Fruit fly (Drosophila melanogaster) whole organism, pupa: ENCODE measurements around the gene alpha-Est5.
A peak's percentile ranks its signal among the peaks of the same experiment; 100 is the strongest.

Experiments
- CG10348 ChIP-seq: fragments of 200-800 bp; sonication (Bioruptor generic); IDR thresholded peaks from 2 replicates; pipeline ENCODE4 v1.3.6; 2022; ENCODE audit warnings: missing biosample characterization, missing genetic modification characterization
- CG12605 ChIP-seq: fragments of 200-800 bp; sonication (Bioruptor generic); IDR thresholded peaks from 2 replicates; pipeline ENCODE4 v1.3.6; 2022; ENCODE audit warnings: missing biosample characterization, missing genetic modification characterization
- CG13204 ChIP-seq: fragments of 200-800 bp; sonication (Bioruptor generic); optimal IDR thresholded peaks from 2 replicates; lab custom pipeline; 2018; ENCODE audit warnings: missing biosample characterization, mild to moderate bottlenecking, missing genetic modification characterization, moderate library complexity
- CG14655 ChIP-seq: fragments of 200-800 bp; sonication (Bioruptor generic); optimal IDR thresholded peaks from 3 replicates; lab custom pipeline; 2017; ENCODE audit warnings: mild to moderate bottlenecking, missing biosample characterization, missing genetic modification reagents, missing genetic modification characterization
- CG15710 ChIP-seq: fragments of 200-800 bp; sonication (Bioruptor generic); optimal IDR thresholded peaks from 2 replicates; lab custom pipeline; 2018; ENCODE audit warnings: missing biosample characterization, mild to moderate bottlenecking, missing genetic modification characterization, moderate library complexity
- CG17806 ChIP-seq: fragments of 200-800 bp; sonication (Bioruptor generic); optimal IDR thresholded peaks from 2 replicates; lab custom pipeline; 2018; ENCODE audit warnings: missing biosample characterization, mild to moderate bottlenecking, missing genetic modification characterization, moderate library complexity
- CG32121 ChIP-seq: fragments of 200-800 bp; sonication (Bioruptor generic); IDR thresholded peaks from 2 replicates; pipeline ENCODE4 v1.3.6; 2022; ENCODE audit warnings: missing biosample characterization, missing genetic modification characterization
- CG34367 ChIP-seq: fragments of 200-800 bp; sonication (Bioruptor generic); optimal IDR thresholded peaks from 2 replicates; lab custom pipeline; 2018; ENCODE audit warnings: missing biosample characterization, mild to moderate bottlenecking, missing genetic modification characterization
- CG4496 ChIP-seq: fragments of 200-800 bp; sonication (Bioruptor generic); IDR thresholded peaks from 3 replicates; pipeline ENCODE4 v1.3.6; 2022; ENCODE audit warnings: missing biosample characterization, missing genetic modification characterization
- CG8159 ChIP-seq: fragments of 200-800 bp; sonication (Bioruptor generic); optimal IDR thresholded peaks from 3 replicates; lab custom pipeline; 2018; ENCODE audit warnings: missing biosample characterization, mild to moderate bottlenecking, missing genetic modification characterization, moderate library complexity
- CG8301 ChIP-seq: fragments of 200-800 bp; sonication (Bioruptor generic); optimal IDR thresholded peaks from 2 replicates; lab custom pipeline; 2018; ENCODE audit warnings: missing biosample characterization, mild to moderate bottlenecking, missing genetic modification characterization
- CG9948 ChIP-seq: fragments of 200-800 bp; sonication (Bioruptor generic); optimal IDR thresholded peaks from 2 replicates; lab custom pipeline; 2018; ENCODE audit warnings: missing biosample characterization, mild to moderate bottlenecking, missing genetic modification characterization, moderate library complexity
- D1 ChIP-seq: fragments of 200-800 bp; sonication (Bioruptor generic); optimal IDR thresholded peaks from 2 replicates; lab custom pipeline; 2018; ENCODE audit warnings: missing biosample characterization, mild to moderate bottlenecking, missing genetic modification characterization, moderate library complexity
- EcR ChIP-seq: fragments of 200-800 bp; sonication (Bioruptor generic); optimal IDR thresholded peaks from 3 replicates; lab custom pipeline; 2019; ENCODE audit warnings: missing biosample characterization, missing genetic modification characterization, mild to moderate bottlenecking, moderate library complexity, missing genetic modification reagents
- Ets98B ChIP-seq: fragments of 200-800 bp; sonication (Bioruptor generic); IDR thresholded peaks from 2 replicates; pipeline ENCODE4 v1.3.6; 2022; ENCODE audit warnings: missing biosample characterization, missing genetic modification characterization
- Pif1A ChIP-seq: fragments of 200-800 bp; sonication (Bioruptor generic); optimal IDR thresholded peaks from 3 replicates; lab custom pipeline; 2016; ENCODE audit warnings: missing biosample characterization, missing genetic modification characterization
- Pif1B ChIP-seq: fragments of 200-800 bp; sonication (Bioruptor generic); optimal IDR thresholded peaks from 3 replicates; lab custom pipeline; 2016; ENCODE audit warnings: missing biosample characterization, missing genetic modification characterization
- Snoo ChIP-seq: fragments of 200-800 bp; sonication (Bioruptor generic); optimal IDR thresholded peaks from 3 replicates; lab custom pipeline; 2017; ENCODE audit warnings: missing biosample characterization, mild to moderate bottlenecking, missing genetic modification characterization, inconsistent platforms
- fd96Ca ChIP-seq: fragments of 200-800 bp; sonication (Bioruptor generic); IDR thresholded peaks from 3 replicates; pipeline ENCODE4 v1.3.6; 2022; ENCODE audit warnings: missing biosample characterization, missing genetic modification characterization
- gl ChIP-seq: fragments of 200-800 bp; sonication (Bioruptor generic); optimal IDR thresholded peaks from 2 replicates; lab custom pipeline; 2018; ENCODE audit warnings: missing biosample characterization, mild to moderate bottlenecking, missing genetic modification characterization
- rn ChIP-seq: fragments of 200-800 bp; sonication (Bioruptor generic); IDR thresholded peaks from 2 replicates; pipeline ENCODE4 v1.3.6; 2022; ENCODE audit warnings: missing biosample characterization, missing genetic modification characterization

alpha-Est5 gene

DNA sequence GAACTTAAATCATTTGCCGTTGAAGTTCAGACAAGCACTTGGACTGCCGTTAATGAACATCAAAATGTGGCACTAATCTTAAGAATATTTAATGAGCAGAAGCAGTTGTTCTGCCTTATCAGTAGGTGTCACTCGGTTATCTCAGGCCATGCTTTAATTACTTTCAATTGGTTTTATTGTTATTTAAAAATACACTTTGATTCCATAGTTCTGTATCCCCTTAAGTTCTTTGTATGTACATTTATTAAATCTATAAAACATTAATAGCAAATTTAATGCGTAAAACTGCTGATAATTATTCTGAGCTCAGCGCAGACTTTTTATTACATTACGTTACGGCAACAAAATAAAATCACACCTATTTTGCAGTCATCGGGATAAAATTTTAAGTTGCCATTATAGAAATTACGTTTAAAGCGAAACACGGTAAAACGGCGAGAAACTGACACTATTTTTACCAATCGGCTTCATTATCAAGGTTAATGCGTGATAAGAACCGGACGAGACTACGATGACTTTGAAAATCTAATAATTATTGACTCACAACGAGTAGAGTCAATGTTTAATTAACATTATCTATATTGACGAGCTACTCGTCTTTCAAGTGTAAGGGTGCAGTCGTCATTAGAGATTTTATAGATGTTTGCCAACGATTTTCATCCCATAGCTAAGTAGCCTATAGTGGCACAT, 13.8 kb downstream of the alpha-Est5 start:
- no peak for TF ChIP-seq CG15710 (tag; lab: Kevin White, UChicago)
- TF ChIP-seq CG8159 (tag; lab: Kevin White, UChicago) = peak; percentile 3

DNA sequence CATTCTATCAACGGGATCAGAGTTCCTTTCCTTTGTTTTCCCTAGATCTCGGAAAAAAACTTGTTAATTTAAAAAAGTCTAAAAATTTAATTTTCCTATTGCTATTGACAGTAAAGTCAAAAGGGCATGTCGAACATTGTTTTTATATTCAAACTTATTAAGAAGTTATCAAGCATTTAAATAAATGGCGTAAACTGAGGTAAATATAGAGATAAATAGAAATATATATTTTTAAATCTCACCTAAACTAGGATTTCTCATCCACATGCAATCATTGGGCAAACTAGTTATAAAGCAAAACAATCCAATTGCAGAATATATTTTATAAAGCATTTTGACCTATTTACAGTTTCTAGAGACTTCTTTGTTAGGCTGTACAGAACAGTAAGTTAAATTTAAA, 16.8 kb downstream of the alpha-Est5 start, which contains the start of gene Ubc84D:
TSS of gene Ubc84D (minus strand) at position 101 of the 400 bp plus-strand sequence.
- no peak for TF ChIP-seq Ets98B (GFP tag; lab: Robert Waterston, UW)
- no peak for TF ChIP-seq CG17806 (tag; lab: Kevin White, UChicago)
- TF ChIP-seq Pif1B = no peak
- TF ChIP-seq CG10348 (GFP tag; lab: Robert Waterston, UW) = no peak
- no peak for TF ChIP-seq CG34367 (tag; lab: Kevin White, UChicago)
- no peak for TF ChIP-seq CG4496 (GFP tag; lab: Robert Waterston, UW)
- no peak for TF ChIP-seq EcR
- TF ChIP-seq CG9948 (tag; lab: Kevin White, UChicago) = no peak
- TF ChIP-seq gl (tag; lab: Kevin White, UChicago) = no peak
- no peak for TF ChIP-seq fd96Ca
- no peak for TF ChIP-seq Pif1A (GFP tag; lab: Kevin White, UChicago)
- no peak for TF ChIP-seq CG15710 (tag; lab: Kevin White, UChicago)
- no peak for TF ChIP-seq Snoo (tag; lab: Kevin White, UChicago)
- no peak for TF ChIP-seq D1
- no peak for TF ChIP-seq CG13204 (GFP tag; lab: Kevin White, UChicago)
- TF ChIP-seq CG14655 (GFP tag; lab: Kevin White, UChicago) = no peak
- no peak for TF ChIP-seq CG8159 (tag; lab: Kevin White, UChicago)
- no peak for TF ChIP-seq CG8301 (tag; lab: Kevin White, UChicago)
- no peak for TF ChIP-seq rn (GFP tag; lab: Robert Waterston, UW)
- TF ChIP-seq, all 21 proteins: peak for 0

DNA sequence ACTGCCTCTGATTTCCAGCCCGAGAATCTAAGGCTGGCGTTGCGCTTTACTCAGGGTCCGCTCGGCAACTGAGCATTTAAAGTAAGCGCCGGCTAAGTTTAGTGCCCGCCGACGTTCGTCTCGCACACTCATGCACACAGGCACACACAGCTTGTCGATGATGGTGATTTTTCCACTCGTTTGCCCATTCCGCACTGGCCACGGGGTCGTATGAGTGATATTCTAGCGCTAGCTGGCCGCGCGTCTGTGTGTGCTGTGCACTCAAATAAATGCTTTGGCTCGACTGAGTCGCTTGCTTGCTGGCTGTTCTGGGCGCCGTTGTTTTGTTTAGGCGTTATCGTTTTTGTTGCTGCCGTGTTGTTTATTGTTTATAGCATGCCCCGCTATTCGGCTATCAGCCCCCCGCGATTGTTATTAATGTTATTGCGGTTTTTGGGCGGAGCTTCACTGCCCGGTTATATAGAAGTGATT, 20.6 kb downstream of the alpha-Est5 start, which contains the start of gene alpha-Est8:
TSS of gene alpha-Est8 (minus strand) at position 72 of the 471 bp plus-strand sequence.
- TF ChIP-seq CG15710 (tag; lab: Kevin White, UChicago) (no peak), Ets98B (GFP tag; lab: Robert Waterston, UW) (0 out of 2 replicates have a peak, but pooled peaks have one; percentile 11), D1 (no peak), CG12605 (GFP tag; lab: Robert Waterston, UW) (0 out of 2 replicates have a peak, but pooled peaks have one; percentile 25), fd96Ca (no peak)
- TF ChIP-seq, all 21 proteins: peak for 2

DNA sequence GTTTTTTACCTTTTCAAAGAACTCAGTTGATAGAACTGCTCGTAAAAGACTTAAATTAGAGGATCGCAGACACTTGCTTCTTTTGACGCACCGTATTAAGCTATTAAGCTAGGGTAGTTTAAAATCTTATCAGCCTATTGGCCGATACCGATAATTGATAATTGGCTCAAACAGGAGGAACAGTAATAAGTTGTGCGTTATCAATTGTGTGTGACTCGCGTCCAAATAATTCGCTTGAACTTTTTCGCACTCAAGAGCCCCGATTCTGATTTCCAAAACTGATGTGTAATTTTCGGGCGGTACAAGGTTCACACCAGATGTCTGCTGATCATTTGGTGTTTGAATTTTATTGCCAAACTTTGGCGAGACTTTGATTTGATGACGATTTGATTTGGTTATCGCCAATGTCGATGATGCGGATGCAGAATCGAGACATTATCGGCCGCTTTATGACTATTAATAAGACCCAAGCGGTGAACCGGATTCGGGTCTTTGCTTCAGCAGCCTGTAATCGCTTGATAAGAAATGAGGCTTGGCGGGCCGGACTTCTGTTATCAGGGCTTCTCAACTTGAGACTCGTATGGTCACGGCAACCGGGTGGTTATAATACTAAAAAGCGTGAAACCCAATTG, 21.8 kb downstream of the alpha-Est5 start:
- TF ChIP-seq CG13204 (GFP tag; lab: Kevin White, UChicago) (no peak), gl (tag; lab: Kevin White, UChicago) (no peak), EcR (peak; percentile 16)

DNA sequence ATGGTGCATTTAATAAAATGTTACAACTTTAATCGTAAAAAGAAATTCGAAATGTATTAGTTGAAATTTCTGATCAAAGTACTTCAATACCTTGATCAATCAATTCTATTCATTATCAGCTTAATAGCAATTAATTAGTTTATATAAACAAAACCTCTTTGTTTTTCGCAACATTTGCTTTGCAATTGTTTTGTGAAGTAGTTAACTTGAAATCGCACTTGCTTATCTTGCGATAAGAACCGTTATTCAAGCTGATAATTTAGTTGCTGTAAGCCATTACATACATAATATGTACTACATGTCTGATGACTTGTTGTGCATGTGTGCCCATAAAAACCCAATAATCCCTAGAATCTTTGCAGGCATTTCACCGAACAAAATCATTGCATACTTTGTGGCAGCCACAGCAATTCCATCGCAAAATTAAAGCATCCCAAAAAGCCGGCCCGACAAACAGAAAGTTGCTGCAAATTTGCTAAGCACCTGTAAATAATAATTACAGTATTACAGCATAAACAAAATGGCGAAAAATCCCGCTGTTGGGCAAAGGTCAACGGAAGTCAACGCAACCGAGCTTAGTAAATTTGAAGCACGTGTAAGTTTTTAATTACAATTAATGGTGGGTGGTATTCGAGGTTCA, 27.9 kb downstream of the alpha-Est5 start:
- no peak for TF ChIP-seq Ets98B (GFP tag; lab: Robert Waterston, UW)
- TF ChIP-seq D1 = peak; percentile 41
- TF ChIP-seq Snoo (tag; lab: Kevin White, UChicago) = no peak
- TF ChIP-seq CG4496 (GFP tag; lab: Robert Waterston, UW) = peak; percentile 54; the same call in 1 of the 3 replicates

DNA sequence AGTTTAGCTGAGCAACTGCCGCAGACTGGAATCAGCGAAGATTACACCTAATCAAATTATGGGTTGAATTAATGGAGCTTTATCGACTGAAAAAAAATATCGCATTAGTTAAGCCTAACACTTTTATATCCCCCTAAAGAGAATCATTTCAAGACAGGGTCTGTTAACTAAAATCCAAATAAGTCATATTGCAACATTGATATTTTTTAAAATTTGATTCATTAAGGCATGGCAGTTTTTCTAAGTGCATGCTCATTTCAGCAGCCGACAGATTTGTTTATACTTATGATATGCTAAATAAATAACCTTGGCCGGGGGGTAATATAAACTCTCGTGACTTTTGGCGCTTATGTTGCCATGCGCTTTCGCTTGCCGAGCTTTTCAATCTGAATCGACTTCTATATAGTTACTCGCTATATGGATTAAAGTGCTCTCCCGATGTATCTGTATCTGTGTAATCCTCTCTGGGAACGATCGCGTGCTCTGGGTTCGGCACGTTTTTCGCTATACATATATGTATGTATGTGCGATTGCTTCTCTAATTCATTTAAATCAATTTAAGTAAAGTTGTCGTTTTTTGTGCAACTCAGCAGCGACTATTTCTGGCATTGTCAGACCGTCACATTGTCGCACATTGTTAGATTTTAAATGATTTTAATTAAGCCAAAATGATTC, 29.7 kb downstream of the alpha-Est5 start:
- peak; percentile 81 for TF ChIP-seq CG4496 (GFP tag; lab: Robert Waterston, UW)
- TF ChIP-seq gl (tag; lab: Kevin White, UChicago) = no peak
- TF ChIP-seq CG34367 (tag; lab: Kevin White, UChicago) = no peak
- no peak for TF ChIP-seq CG15710 (tag; lab: Kevin White, UChicago)
- TF ChIP-seq CG8159 (tag; lab: Kevin White, UChicago) = no peak
- TF ChIP-seq CG17806 (tag; lab: Kevin White, UChicago) = no peak
- no peak for TF ChIP-seq CG10348 (GFP tag; lab: Robert Waterston, UW)
- peak; percentile 68 for TF ChIP-seq CG32121 (GFP tag; lab: Robert Waterston, UW)
- TF ChIP-seq Ets98B (GFP tag; lab: Robert Waterston, UW) = peak; percentile 65
- TF ChIP-seq Pif1A (GFP tag; lab: Kevin White, UChicago) = peak; percentile 0
- no peak for TF ChIP-seq rn (GFP tag; lab: Robert Waterston, UW)
- TF ChIP-seq CG8301 (tag; lab: Kevin White, UChicago) = no peak
- no peak for TF ChIP-seq Snoo (tag; lab: Kevin White, UChicago)
- TF ChIP-seq Pif1B = no peak
- TF ChIP-seq CG12605 (GFP tag; lab: Robert Waterston, UW) = no peak
- no peak for TF ChIP-seq CG14655 (GFP tag; lab: Kevin White, UChicago)
- TF ChIP-seq fd96Ca = peak; percentile 42; the same call in 1 of the 3 replicates
- no peak for TF ChIP-seq CG9948 (tag; lab: Kevin White, UChicago)
- TF ChIP-seq, all 21 proteins: peak for 5
